Fruit fly (Drosophila melanogaster) whole organism, embryonic: ENCODE results near the gene gry.
A peak's percentile ranks its signal among the peaks of the same experiment; 100 is the strongest.

Experiments used
- Awh ChIP-seq: fragments of 200-800 bp; sonication (Bioruptor generic); IDR thresholded peaks from 2 replicates; pipeline ENCODE4, ENCODE4 v1.3.6; 2022; ENCODE audit warnings: missing biosample characterization, missing genetic modification characterization
- CG11504 ChIP-seq: fragments of 200-800 bp; sonication (Bioruptor generic); optimal IDR thresholded peaks from 3 replicates; lab custom pipeline; 2019; ENCODE audit warnings: missing biosample characterization, mild to moderate bottlenecking, missing genetic modification characterization, moderate library complexity
- CG11560 ChIP-seq: fragments of 200-800 bp; sonication (Bioruptor generic); IDR thresholded peaks from 3 replicates; pipeline ENCODE4 v1.3.6; 2022; ENCODE audit warnings: missing biosample characterization, missing genetic modification characterization
- CG12391 ChIP-seq: fragments of 200-800 bp; sonication (Bioruptor generic); optimal IDR thresholded peaks from 3 replicates; lab custom pipeline; 2018; ENCODE audit warnings: missing biosample characterization, mild to moderate bottlenecking, missing genetic modification characterization, moderate library complexity
- CG13296 ChIP-seq: fragments of 200-800 bp; sonication (Bioruptor generic); optimal IDR thresholded peaks from 3 replicates; lab custom pipeline; 2018; ENCODE audit warnings: missing biosample characterization, mild to moderate bottlenecking, missing genetic modification characterization
- CG14710 ChIP-seq: fragments of 200-800 bp; sonication (Bioruptor generic); optimal IDR thresholded peaks from 3 replicates; lab custom pipeline; 2019; ENCODE audit warnings: missing biosample characterization, mild to moderate bottlenecking, missing genetic modification characterization, moderate library complexity
- CG15073 ChIP-seq: fragments of 200-800 bp; sonication (Bioruptor generic); optimal IDR thresholded peaks from 2 replicates; lab custom pipeline; 2016; ENCODE audit warnings: missing biosample characterization, missing genetic modification characterization
- CG16779 ChIP-seq: fragments of 200-800 bp; sonication (Bioruptor generic); IDR thresholded peaks from 2 replicates; pipeline ENCODE4 v1.3.6; 2022; ENCODE audit warnings: missing biosample characterization, missing genetic modification characterization
- CG2116 ChIP-seq: fragments of 200-800 bp; sonication (Bioruptor generic); optimal IDR thresholded peaks from 3 replicates; lab custom pipeline; 2018; ENCODE audit warnings: missing biosample characterization, mild to moderate bottlenecking, missing genetic modification characterization
- CG3995 ChIP-seq: fragments of 200-800 bp; sonication (Bioruptor generic); optimal IDR thresholded peaks from 3 replicates; lab custom pipeline; 2016; ENCODE audit warnings: missing biosample characterization, missing genetic modification characterization
- CG6854 ChIP-seq: fragments of 200-800 bp; sonication (Bioruptor generic); optimal IDR thresholded peaks from 3 replicates; lab custom pipeline; 2017; ENCODE audit warnings: missing biosample characterization, mild to moderate bottlenecking, missing genetic modification characterization
- D ChIP-seq, 2 experiments: fragments of 200-800 bp in 1 of 2; fragments of >200 bp in 1 of 2; sonication (Bioruptor generic) in 1 of 2; optimal IDR thresholded peaks; 2 replicates in 1 of 2; 3 replicates in 1 of 2; lab custom pipeline; 2017; ENCODE audit warnings: mild to moderate bottlenecking in 1 of 2, missing biosample characterization in 1 of 2, missing genetic modification characterization in 1 of 2, missing genetic modification reagents in 1 of 2
- Dip2 ChIP-seq: fragments of 200-800 bp; sonication (Bioruptor generic); IDR thresholded peaks from 2 replicates; pipeline ENCODE4 v1.3.6; 2022; ENCODE audit warnings: missing biosample characterization, missing genetic modification characterization
- Drgx ChIP-seq: fragments of 200-800 bp; sonication (Bioruptor generic); IDR thresholded peaks from 2 replicates; pipeline ENCODE4 v1.3.6; 2022; ENCODE audit warnings: missing biosample characterization, missing genetic modification characterization
- ERR ChIP-seq: fragments of 200-800 bp; sonication (Bioruptor generic); optimal IDR thresholded peaks from 2 replicates; lab custom pipeline; 2016; ENCODE audit warnings: missing biosample characterization, missing genetic modification characterization
- Hr39 ChIP-seq: fragments of >200 bp; optimal IDR thresholded peaks from 2 replicates; lab custom pipeline; 2017
- Hr78 ChIP-seq, 2 experiments: fragments of 200-800 bp in 1 of 2; fragments of >200 bp in 1 of 2; sonication (Bioruptor generic) in 1 of 2; optimal IDR thresholded peaks; 2 replicates each; lab custom pipeline; 2017 to 2019; ENCODE audit warnings: missing biosample characterization in 2 of 2, missing genetic modification characterization in 2 of 2, mild to moderate bottlenecking in 1 of 2, moderate library complexity in 1 of 2
- Myb ChIP-seq: fragments of 200-800 bp; sonication (Bioruptor generic); optimal IDR thresholded peaks from 2 replicates; lab custom pipeline; 2016; ENCODE audit warnings: missing biosample characterization, missing genetic modification characterization
- Poxn ChIP-seq: fragments of 200-800 bp; sonication (Bioruptor generic); IDR thresholded peaks from 2 replicates; pipeline ENCODE4 v1.3.6; 2022; ENCODE audit warnings: missing biosample characterization, missing genetic modification characterization
- Sry-β ChIP-seq: fragments of 200-800 bp; sonication (Bioruptor generic); optimal IDR thresholded peaks from 2 replicates; lab custom pipeline; 2018; ENCODE audit warnings: missing biosample characterization, mild to moderate bottlenecking, missing genetic modification characterization, moderate library complexity
- Tbp ChIP-seq: fragments of >200 bp; optimal IDR thresholded peaks from 2 replicates; lab custom pipeline; 2018; ENCODE audit warnings: missing biosample characterization, missing genetic modification characterization
- Trl ChIP-seq, 3 experiments: fragments of >200 bp in 2 of 3; fragments of 200-800 bp in 1 of 3; sonication (Bioruptor generic) in 1 of 3; optimal IDR thresholded peaks; 2 replicates in 1 of 3; 3 replicates in 2 of 3; lab custom pipeline; 2016 to 2017; ENCODE audit warnings: missing biosample characterization in 1 of 3, missing genetic modification characterization in 1 of 3
- btn ChIP-seq: fragments of 200-800 bp; sonication (Bioruptor generic); optimal IDR thresholded peaks from 2 replicates; lab custom pipeline; 2016; ENCODE audit warnings: missing biosample characterization, missing genetic modification characterization
- cato ChIP-seq: fragments of 200-800 bp; sonication (Bioruptor generic); optimal IDR thresholded peaks from 2 replicates; lab custom pipeline; 2016; ENCODE audit warnings: missing biosample characterization, missing genetic modification characterization, borderline replicate concordance
- caup ChIP-seq: fragments of 200-800 bp; sonication (Bioruptor generic); optimal IDR thresholded peaks from 3 replicates; lab custom pipeline; 2017; ENCODE audit warnings: missing biosample characterization, mild to moderate bottlenecking, missing genetic modification characterization, moderate library complexity; ENCODE audit not compliant: severe bottlenecking
- chinmo ChIP-seq: fragments of 200-800 bp; sonication (Bioruptor generic); IDR thresholded peaks from 4 replicates; pipeline ENCODE4 v1.3.6; 2022; ENCODE audit warnings: missing biosample characterization, missing genetic modification characterization; ENCODE audit not compliant: partially characterized antibody
- ci ChIP-seq: fragments of 200-800 bp; sonication (Bioruptor generic); IDR thresholded peaks from 3 replicates; pipeline ENCODE4 v1.3.6; 2022; ENCODE audit warnings: missing biosample characterization, missing genetic modification characterization
- dm ChIP-seq: fragments of 200-800 bp; sonication (Bioruptor generic); optimal IDR thresholded peaks from 3 replicates; lab custom pipeline; 2016; ENCODE audit warnings: missing biosample characterization, missing genetic modification characterization
- fd96Cb ChIP-seq: fragments of 200-800 bp; sonication (Bioruptor generic); optimal IDR thresholded peaks from 2 replicates; lab custom pipeline; 2018; ENCODE audit warnings: missing biosample characterization, mild to moderate bottlenecking, missing genetic modification characterization, moderate library complexity
- gce ChIP-seq: fragments of 200-800 bp; sonication (Bioruptor generic); IDR thresholded peaks from 3 replicates; pipeline ENCODE4 v1.3.6; 2022; ENCODE audit warnings: missing biosample characterization, missing genetic modification characterization
- h ChIP-seq: fragments of >200 bp; optimal IDR thresholded peaks from 2 replicates; lab custom pipeline; 2017
- ind ChIP-seq: fragments of 200-800 bp; sonication (Bioruptor generic); optimal IDR thresholded peaks from 3 replicates; lab custom pipeline; 2016; ENCODE audit warnings: missing biosample characterization, missing genetic modification characterization
- insv ChIP-seq, 2 experiments: fragments of 200-800 bp; sonication (Bioruptor generic); optimal IDR thresholded peaks; 3 replicates each; lab custom pipeline; 2016 to 2018; ENCODE audit warnings: missing biosample characterization in 2 of 2, missing genetic modification characterization in 2 of 2
- inv ChIP-seq: fragments of 200-800 bp; sonication (Bioruptor generic); IDR thresholded peaks from 2 replicates; pipeline ENCODE4 v1.3.6; 2022; ENCODE audit warnings: missing biosample characterization, missing genetic modification characterization; ENCODE audit not compliant: partially characterized antibody
- nau ChIP-seq: fragments of 200-800 bp; sonication (Bioruptor generic); optimal IDR thresholded peaks from 3 replicates; lab custom pipeline; 2017; ENCODE audit warnings: missing biosample characterization, mild to moderate bottlenecking, missing genetic modification characterization, missing genetic modification reagents
- nerfin-1 ChIP-seq: fragments of 200-800 bp; sonication (Bioruptor generic); optimal IDR thresholded peaks from 3 replicates; lab custom pipeline; 2019; ENCODE audit warnings: missing biosample characterization, mild to moderate bottlenecking, missing genetic modification characterization, moderate library complexity
- oc ChIP-seq: fragments of 200-800 bp; sonication (Bioruptor generic); optimal IDR thresholded peaks from 2 replicates; lab custom pipeline; 2018; ENCODE audit warnings: missing biosample characterization, mild to moderate bottlenecking, missing genetic modification characterization, moderate library complexity
- org-1 ChIP-seq: fragments of 200-800 bp; sonication (Bioruptor generic); optimal IDR thresholded peaks from 2 replicates; lab custom pipeline; 2017; ENCODE audit warnings: missing biosample characterization, missing genetic modification characterization
- p53 ChIP-seq: fragments of 200-800 bp; sonication (Bioruptor generic); optimal IDR thresholded peaks from 2 replicates; lab custom pipeline; 2016; ENCODE audit warnings: missing biosample characterization, missing genetic modification characterization
- rib ChIP-seq: fragments of 200-800 bp; sonication (Bioruptor generic); IDR thresholded peaks from 2 replicates; pipeline ENCODE4 v1.3.6; 2022; ENCODE audit warnings: missing biosample characterization, missing genetic modification characterization
- ro ChIP-seq: fragments of 200-800 bp; sonication (Bioruptor generic); IDR thresholded peaks from 2 replicates; pipeline ENCODE4 v1.3.6; 2022; ENCODE audit warnings: missing biosample characterization, missing genetic modification characterization
- sc ChIP-seq, 3 experiments: fragments of >200 bp in 2 of 3; fragments of 200-800 bp in 1 of 3; sonication (Bioruptor generic) in 1 of 3; optimal IDR thresholded peaks; 2 replicates in 2 of 3; 3 replicates in 1 of 3; lab custom pipeline; 2017; ENCODE audit warnings: mild to moderate bottlenecking in 1 of 3, missing biosample characterization in 1 of 3, missing genetic modification characterization in 1 of 3, missing genetic modification reagents in 1 of 3
- sima ChIP-seq: fragments of 200-800 bp; sonication (Bioruptor generic); optimal IDR thresholded peaks from 2 replicates; lab custom pipeline; 2016; ENCODE audit warnings: missing biosample characterization, missing genetic modification characterization
- sqz ChIP-seq: fragments of 200-800 bp; sonication (Bioruptor generic); optimal IDR thresholded peaks from 3 replicates; lab custom pipeline; 2018; ENCODE audit warnings: missing biosample characterization, mild to moderate bottlenecking, missing genetic modification characterization
- tap ChIP-seq: fragments of 200-800 bp; optimal IDR thresholded peaks from 3 replicates; lab custom pipeline; 2019; ENCODE audit warnings: missing biosample characterization, mild to moderate bottlenecking, missing genetic modification characterization, moderate library complexity
- tgo ChIP-seq: fragments of 200-800 bp; sonication (Bioruptor generic); IDR thresholded peaks from 3 replicates; pipeline ENCODE4 v1.3.6; 2022; ENCODE audit warnings: missing biosample characterization, missing genetic modification characterization
- unc-4 ChIP-seq: fragments of 200-800 bp; sonication (Bioruptor generic); IDR thresholded peaks from 2 replicates; pipeline ENCODE4 v1.3.6; 2022; ENCODE audit warnings: missing biosample characterization, missing genetic modification characterization; ENCODE audit not compliant: partially characterized antibody

The gry gene

dm6 chr3L:3249997-3250774 is 51.3 kb downstream of the gry start (continued):
- TF ChIP-seq chinmo (GFP tag; lab: Robert Waterston, UW) (peak; percentile 99), CG6854 (GFP tag; lab: Kevin White, UChicago) (peak; percentile 90), Tbp (GFP tag; lab: Kevin White, UChicago) (no peak), ro (GFP tag; lab: Robert Waterston, UW) (peak; percentile 69), rib (GFP tag; lab: Robert Waterston, UW) (no peak; the same call in none of the 2 replicates), cato (peak; percentile 96), dm (GFP tag; lab: Kevin White, UChicago) (peak; percentile 87), Drgx (GFP tag; lab: Robert Waterston, UW) (peak; percentile 80), CG3995 (peak; percentile 64), CG12391 (peak; percentile 96), btn (GFP tag; lab: Kevin White, UChicago) (peak; percentile 86), nau (peak; percentile 93), Hr78 (GFP tag; optimal IDR thresholded peaks at IDR 0.05; lab: Kevin White, UChicago) (peak in 1 of 2 experiments; percentile 92), unc-4 (0 out of 2 replicates have a peak, but pooled peaks have one; percentile 15), Trl (optimal IDR thresholded peaks at IDR 0.05; lab: Kevin White, UChicago) (peak; percentile 73 to 89), Trl (GFP tag; optimal IDR thresholded peaks at IDR 0.05; lab: Kevin White, UChicago) (peak; percentile 87), sima (GFP tag; lab: Kevin White, UChicago) (peak; percentile 84), tgo (GFP tag; lab: Robert Waterston, UW) (peak; percentile 86), CG13296 (peak; percentile 90), Dip2 (no peak), CG2116 (GFP tag; lab: Kevin White, UChicago) (peak; percentile 68), org-1 (GFP tag; lab: Kevin White, UChicago) (peak; percentile 93), fd96Cb (tag; lab: Kevin White, UChicago) (peak; percentile 93), D (optimal IDR thresholded peaks at IDR 0.05; lab: Kevin White, UChicago) (no peak), D (GFP tag; optimal IDR thresholded peaks at IDR 0.05; lab: Kevin White, UChicago) (peak; percentile 97), nerfin-1 (peak; percentile 92), CG11560 (tag; lab: Robert Waterston, UW) (peak; percentile 78), h (no peak), Awh (GFP tag; lab: Robert Waterston, UW) (peak; percentile 41; the same call in 1 of the 2 replicates), gce (peak; percentile 77; the same call in 1 of the 3 replicates), caup (peak; percentile 91), CG11504 (peak; percentile 95), CG14710 (peak; percentile 96), Poxn (GFP tag; lab: Robert Waterston, UW) (peak; percentile 58; the same call in 1 of the 2 replicates), p53 (GFP tag; lab: Kevin White, UChicago) (peak; percentile 65), ERR (peak; percentile 90), Hr39 (no peak), ind (GFP tag; lab: Kevin White, UChicago) (peak; percentile 95), sqz (GFP tag; lab: Kevin White, UChicago) (peak; percentile 80), inv (GFP tag; lab: Robert Waterston, UW) (no peak), CG16779 (GFP tag; lab: Robert Waterston, UW) (peak; percentile 44; the same call in 1 of the 2 replicates), CG15073 (peak; percentile 76), ci (peak; percentile 79; the same call in 2 of the 3 replicates), sc (optimal IDR thresholded peaks at IDR 0.05; lab: Kevin White, UChicago) (no peak), sc (GFP tag; optimal IDR thresholded peaks at IDR 0.05; lab: Kevin White, UChicago) (peak; percentile 98), tap (tag; lab: Kevin White, UChicago) (peak; percentile 86), Sry-β (GFP tag; lab: Kevin White, UChicago) (peak; percentile 41), Myb (GFP tag; lab: Kevin White, UChicago) (peak; percentile 85), oc (peak; percentile 86), insv (GFP tag; optimal IDR thresholded peaks at IDR 0.05; lab: Kevin White, UChicago) (peak; percentile 19 to 69)
